Worm (Caenorhabditis elegans): ENCODE data around the gene C18D11.9.
A peak's percentile ranks its signal among the peaks of the same experiment; 100 is the strongest.
"Not testable (repeated sequence)": the region's sequence is repeated elsewhere in the genome, so short reads cannot be mapped to it uniquely, and the experiment has no call there.

Gene C18D11.9

ce11 chrIII:11792295-11793256 is 16.3 kb upstream of the C18D11.9 start, which contains the start of gene C24H11.2:
Gene C24H11.2 (minus strand): TSS chrIII:11792345.
- TF ChIP-seq F44E2.7 (GFP tag; IDR thresholded peaks at IDR 0.05) (0 out of 2 replicates have a peak, but pooled peaks have one; percentile 46), ZK337.2 (GFP tag; IDR thresholded peaks at IDR 0.05) (peak; percentile 79), set-16 (GFP tag; IDR thresholded peaks at IDR 0.05) (peak; percentile 53), mep-1 (tag; optimal IDR thresholded peaks at IDR 0.05) (peak; percentile 54), dpl-1 (GFP tag; optimal IDR thresholded peaks at IDR 0.05) (peak; percentile 23), spr-1 (tag; optimal IDR thresholded peaks at IDR 0.05) (peak; percentile 54), dmd-6 (GFP tag; IDR thresholded peaks at IDR 0.05) (peak; percentile 65), egl-43 (GFP tag; IDR thresholded peaks at IDR 0.05) (peak; percentile 95), lir-3 (tag; optimal IDR thresholded peaks at IDR 0.05) (peak; percentile 34), madf-5 (GFP tag; IDR thresholded peaks at IDR 0.05) (peak in 1 of 2 experiments; percentile 87; a peak in 1 of 4 replicates), nhr-48 (tag; optimal IDR thresholded peaks at IDR 0.05) (peak; percentile 17), snpc-1.2 (GFP tag; IDR thresholded peaks at IDR 0.05) (peak; percentile 79), zfp-2 (tag; optimal IDR thresholded peaks at IDR 0.05) (peak; percentile 45), rbr-2 (tag; optimal IDR thresholded peaks at IDR 0.05) (peak; percentile 68), nhr-102 (tag; optimal IDR thresholded peaks at IDR 0.05) (peak; percentile 59), pha-4 (GFP tag; IDR thresholded peaks at IDR 0.05) (peak; percentile 91), Y5F2A.4 (GFP tag; optimal IDR thresholded peaks at IDR 0.05) (peak; percentile 58), nhr-41 (GFP tag; IDR thresholded peaks at IDR 0.05) (peak; percentile 80), Y48G9A.11 (GFP tag; IDR thresholded peaks at IDR 0.05) (peak; percentile 47; the same call in 1 of the 2 replicates), nhr-77 (tag; optimal IDR thresholded peaks at IDR 0.05) (peak; percentile 18), zfp-3 (GFP tag; conservative IDR thresholded peaks at IDR 0.05) (peak; percentile 60; the same call in 1 of the 2 replicates), dmd-9 (GFP tag; IDR thresholded peaks at IDR 0.05) (peak; percentile 60), lin-13 (GFP tag; optimal IDR thresholded peaks at IDR 0.05) (peak; percentile 37), daf-16 (GFP tag; optimal IDR thresholded peaks at IDR 0.05) (peak; percentile 59 to 85), daf-16 (tag; optimal IDR thresholded peaks at IDR 0.05) (peak; percentile 75), mxl-2 (GFP tag; conservative IDR thresholded peaks at IDR 0.05) (peak; percentile 75), nhr-111 (GFP tag; optimal IDR thresholded peaks at IDR 0.05) (peak; percentile 69), nhr-42 (GFP tag; IDR thresholded peaks at IDR 0.05) (peak; percentile 73), arid-1 (GFP tag; conservative IDR thresholded peaks at IDR 0.05) (peak; percentile 74), dmd-8 (GFP tag; IDR thresholded peaks at IDR 0.05) (peak; percentile 94), php-3 (GFP tag; IDR thresholded peaks at IDR 0.05) (peak; percentile 74), ceh-20 (GFP tag; IDR thresholded peaks at IDR 0.05) (peak; percentile 62; the same call in 1 of the 2 replicates), F10B5.3 (tag; optimal IDR thresholded peaks at IDR 0.05) (peak; percentile 44), hmg-1.1 (GFP tag; IDR thresholded peaks at IDR 0.05) (peak; percentile 85), hif-1 (tag; optimal IDR thresholded peaks at IDR 0.05) (peak in 1 of 2 experiments; percentile 34), lin-38 (GFP tag; IDR thresholded peaks at IDR 0.05) (peak; percentile 83), F26F4.8 (GFP tag; conservative IDR thresholded peaks at IDR 0.05) (peak; percentile 96), hlh-11 (tag; optimal IDR thresholded peaks at IDR 0.05) (peak; percentile 45), duxl-1 (tag; optimal IDR thresholded peaks at IDR 0.05; ENCODE audit: poor library complexity) (peak; percentile 86), ceh-44 (GFP tag; IDR thresholded peaks at IDR 0.05) (peak; percentile 65; the same call in 1 of the 2 replicates), F37D6.2 (tag; optimal IDR thresholded peaks at IDR 0.05) (peak; percentile 61), mes-2 (tag; optimal IDR thresholded peaks at IDR 0.05; ENCODE audit: poor library complexity, severe bottlenecking) (peak; percentile 76), tra-1 (GFP tag; IDR thresholded peaks at IDR 0.05) (peak; percentile 91), lin-1 (GFP tag; IDR thresholded peaks at IDR 0.05) (peak; percentile 84), vab-7 (GFP tag; IDR thresholded peaks at IDR 0.05) (peak; percentile 77), T26A8.4 (GFP tag; IDR thresholded peaks at IDR 0.05) (peak; percentile 87)
- TF ChIP-seq pha-4 (tag; optimal IDR thresholded peaks at IDR 0.05) = not testable (repeated sequence)

Measured in whole organism, L4 larva.